Worm (Caenorhabditis elegans) whole organism, L3 larva: ENCODE measurements around the gene C01G10.18.
A peak's percentile ranks its signal among the peaks of the same experiment; 100 is the strongest.

ENCODE experiments used
- aly-2 ChIP-seq: fragments of 150-350 bp; optimal IDR thresholded peaks from 2 replicates; lab custom pipeline; 2014; ENCODE audit warnings: missing biosample characterization, missing genetic modification characterization
- ama-1 ChIP-seq: fragments of 150-350 bp; optimal IDR thresholded peaks from 2 replicates; lab custom pipeline; 2018
- ceh-16 ChIP-seq: sonication (generic microtip); optimal IDR thresholded peaks from 2 replicates; lab custom pipeline; 2017; ENCODE audit warnings: missing biosample characterization, missing genetic modification characterization
- ceh-28 ChIP-seq: fragments of 150-350 bp; optimal IDR thresholded peaks from 2 replicates; lab custom pipeline; 2014; ENCODE audit warnings: missing biosample characterization, missing genetic modification reagents, missing genetic modification characterization
- ceh-82 ChIP-seq: fragments of 150-350 bp; optimal IDR thresholded peaks from 2 replicates; lab custom pipeline; 2014; ENCODE audit warnings: missing biosample characterization, missing genetic modification characterization
- ceh-9 ChIP-seq: sonication (generic microtip); optimal IDR thresholded peaks from 2 replicates; lab custom pipeline; 2018; ENCODE audit warnings: missing biosample characterization, missing genetic modification characterization
- daf-12 ChIP-seq: fragments of 150-350 bp; optimal IDR thresholded peaks from 2 replicates; lab custom pipeline; 2014; ENCODE audit warnings: missing biosample characterization, missing genetic modification reagents, missing genetic modification characterization
- egl-27 ChIP-seq: sonication (generic microtip); optimal IDR thresholded peaks from 4 replicates; lab custom pipeline; 2017; ENCODE audit warnings: missing biosample characterization, missing genetic modification reagents, missing genetic modification characterization
- egl-5 ChIP-seq: fragments of 150-350 bp; optimal IDR thresholded peaks from 2 replicates; lab custom pipeline; 2017; ENCODE audit warnings: missing biosample characterization, missing genetic modification reagents, missing genetic modification characterization, inconsistent platforms
- elt-2 ChIP-seq: sonication (generic microtip); optimal IDR thresholded peaks from 2 replicates; lab custom pipeline; 2016; ENCODE audit warnings: missing genetic modification reagents, mild to moderate bottlenecking, missing genetic modification characterization, missing compliant biosample characterization
- elt-3 ChIP-seq, 3 experiments: fragments of 150-350 bp in 1 of 3; sonication (generic microtip) in 2 of 3; optimal IDR thresholded peaks; 2 replicates in 2 of 3; 4 replicates in 1 of 3; lab custom pipeline; 2014 to 2017; ENCODE audit warnings: missing biosample characterization in 3 of 3, missing genetic modification characterization in 3 of 3
- eor-1 ChIP-seq, 2 experiments: fragments of 150-350 bp; optimal IDR thresholded peaks; 2 replicates each; lab custom pipeline; 2014 to 2018; ENCODE audit warnings: missing biosample characterization in 2 of 2, missing genetic modification characterization in 2 of 2
- fkh-10 ChIP-seq: sonication (generic microtip); optimal IDR thresholded peaks from 2 replicates; lab custom pipeline; 2017; ENCODE audit warnings: missing biosample characterization, missing genetic modification reagents, missing genetic modification characterization
- fkh-2 ChIP-seq: fragments of 150-350 bp; optimal IDR thresholded peaks from 2 replicates; lab custom pipeline; 2014; ENCODE audit warnings: missing biosample characterization, missing genetic modification reagents, missing genetic modification characterization
- fos-1 ChIP-seq: fragments of 150-350 bp; optimal IDR thresholded peaks from 2 replicates; lab custom pipeline; 2014; ENCODE audit warnings: missing biosample characterization, missing genetic modification characterization
- hmg-11 ChIP-seq: sonication (generic microtip); optimal IDR thresholded peaks from 2 replicates; lab custom pipeline; 2016; ENCODE audit warnings: missing genetic modification characterization, missing compliant biosample characterization
- jun-1 ChIP-seq: fragments of 150-350 bp; optimal IDR thresholded peaks from 2 replicates; lab custom pipeline; 2014; ENCODE audit warnings: missing biosample characterization, missing genetic modification reagents, missing genetic modification characterization
- lin-15B ChIP-seq: fragments of 150-350 bp; optimal IDR thresholded peaks from 2 replicates; lab custom pipeline; 2014; ENCODE audit warnings: missing biosample characterization, missing genetic modification characterization
- lsy-12 ChIP-seq: sonication (generic microtip); optimal IDR thresholded peaks from 2 replicates; lab custom pipeline; 2016; ENCODE audit warnings: mild to moderate bottlenecking, missing genetic modification characterization, missing compliant biosample characterization
- mdl-1 ChIP-seq: fragments of 150-350 bp; optimal IDR thresholded peaks from 2 replicates; lab custom pipeline; 2014; ENCODE audit warnings: missing biosample characterization, missing genetic modification characterization
- mml-1 ChIP-seq: fragments of 150-350 bp; sonication (generic microtip); optimal IDR thresholded peaks from 3 replicates; lab custom pipeline; 2014; ENCODE audit warnings: missing biosample characterization, missing genetic modification characterization
- nfya-1 ChIP-seq: sonication (generic microtip); optimal IDR thresholded peaks from 2 replicates; lab custom pipeline; 2017; ENCODE audit warnings: missing genetic modification characterization, mild to moderate bottlenecking, missing compliant biosample characterization, antibody characterized with exemption, moderate library complexity; ENCODE audit not compliant: insufficient read depth
- nhr-12 ChIP-seq: fragments of 150-350 bp; optimal IDR thresholded peaks from 2 replicates; lab custom pipeline; 2014; ENCODE audit warnings: missing biosample characterization, missing genetic modification characterization
- nhr-23 ChIP-seq: fragments of 150-350 bp; optimal IDR thresholded peaks from 2 replicates; lab custom pipeline; 2014; ENCODE audit warnings: missing biosample characterization, missing genetic modification reagents, missing genetic modification characterization
- nhr-237 ChIP-seq: fragments of 150-350 bp; optimal IDR thresholded peaks from 2 replicates; lab custom pipeline; 2014; ENCODE audit warnings: missing biosample characterization, missing genetic modification characterization
- nhr-25 ChIP-seq: sonication (generic microtip); optimal IDR thresholded peaks from 2 replicates; lab custom pipeline; 2017; ENCODE audit warnings: missing biosample characterization, missing genetic modification characterization
- nhr-28 ChIP-seq: fragments of 150-350 bp; optimal IDR thresholded peaks from 2 replicates; lab custom pipeline; 2014; ENCODE audit warnings: missing biosample characterization, missing genetic modification characterization
- nhr-43 ChIP-seq: sonication (generic microtip); optimal IDR thresholded peaks from 2 replicates; lab custom pipeline; 2016; ENCODE audit warnings: mild to moderate bottlenecking, missing genetic modification characterization, missing compliant biosample characterization; ENCODE audit not compliant: poor library complexity, severe bottlenecking
- nhr-76 ChIP-seq: fragments of 150-350 bp; sonication (generic microtip); optimal IDR thresholded peaks from 5 replicates; lab custom pipeline; 2014; ENCODE audit warnings: missing biosample characterization, missing genetic modification characterization
- pha-4 ChIP-seq: fragments of 150-350 bp; optimal IDR thresholded peaks from 2 replicates; lab custom pipeline; 2014; ENCODE audit warnings: missing biosample characterization, missing genetic modification reagents, missing genetic modification characterization
- pqm-1 ChIP-seq: fragments of 150-350 bp; optimal IDR thresholded peaks from 2 replicates; lab custom pipeline; 2017; ENCODE audit warnings: missing biosample characterization, missing genetic modification characterization, inconsistent platforms
- sea-2 ChIP-seq: fragments of 150-350 bp; sonication (generic microtip); optimal IDR thresholded peaks from 4 replicates; lab custom pipeline; 2014; ENCODE audit warnings: missing biosample characterization, missing genetic modification reagents, missing genetic modification characterization
- skn-1 ChIP-seq: fragments of 150-350 bp; optimal IDR thresholded peaks from 2 replicates; lab custom pipeline; 2014; ENCODE audit warnings: missing biosample characterization, missing genetic modification characterization
- snpc-4 ChIP-seq: fragments of 150-350 bp; optimal IDR thresholded peaks from 2 replicates; lab custom pipeline; 2014; ENCODE audit warnings: missing biosample characterization, missing genetic modification characterization
- unc-39 ChIP-seq: sonication (generic microtip); optimal IDR thresholded peaks from 4 replicates; lab custom pipeline; 2017; ENCODE audit warnings: missing biosample characterization, missing genetic modification characterization
- unc-62 ChIP-seq: fragments of 150-350 bp; sonication (generic microtip); optimal IDR thresholded peaks from 4 replicates; lab custom pipeline; 2014; ENCODE audit warnings: missing biosample characterization, missing genetic modification reagents, missing genetic modification characterization
- zag-1 ChIP-seq: fragments of 150-350 bp; optimal IDR thresholded peaks from 2 replicates; lab custom pipeline; 2014; ENCODE audit warnings: missing biosample characterization, missing genetic modification characterization
- ztf-11 ChIP-seq: fragments of 150-350 bp; optimal IDR thresholded peaks from 2 replicates; lab custom pipeline; 2014; ENCODE audit warnings: missing biosample characterization, missing genetic modification characterization
- ztf-4 ChIP-seq: fragments of 150-350 bp; optimal IDR thresholded peaks from 2 replicates; lab custom pipeline; 2014; ENCODE audit warnings: missing biosample characterization, missing genetic modification characterization

Gene C01G10.18

ce11 chrV:15063987-15064386 lies 24.5 kb downstream of the C01G10.18 start, which contains the start of gene rap-2:
Gene rap-2, minus strand, starts transcription at chrV:15064087.
- TF ChIP-seq mdl-1 (tag; lab: Kevin White, UChicago) (no peak), jun-1 (no peak), skn-1 (no peak), unc-39 (no peak), mml-1 (tag; lab: Kevin White, UChicago) (no peak), ceh-16 (tag; lab: Kevin White, UChicago) (no peak), ceh-9 (tag; lab: Kevin White, UChicago) (no peak), ztf-4 (tag; lab: Kevin White, UChicago) (no peak), egl-27 (tag; lab: Kevin White, UChicago) (no peak), zag-1 (no peak)

ce11 chrV:15060595-15060994 lies 27.9 kb downstream of the C01G10.18 start:
- TF ChIP-seq fkh-2: no peak
- no peak for TF ChIP-seq pqm-1 (tag; lab: Kevin White, UChicago)
- TF ChIP-seq elt-3 (tag; optimal IDR thresholded peaks at IDR 0.05; lab: Kevin White, UChicago): no peak
- no peak for TF ChIP-seq pha-4 (tag; lab: Kevin White, UChicago)
- TF ChIP-seq ceh-82 (tag; lab: Kevin White, UChicago): no peak
- TF ChIP-seq elt-2: no peak
- TF ChIP-seq ceh-16 (tag; lab: Kevin White, UChicago): no peak
- TF ChIP-seq nhr-237 (tag; lab: Kevin White, UChicago): no peak
- TF ChIP-seq nhr-43: no peak
- TF ChIP-seq daf-12 (tag; lab: Kevin White, UChicago): no peak
- no peak for TF ChIP-seq egl-5 (tag; lab: Kevin White, UChicago)
- no peak for TF ChIP-seq nhr-25 (tag; lab: Kevin White, UChicago)
- no peak for TF ChIP-seq fos-1 (tag; lab: Kevin White, UChicago)
- no peak for TF ChIP-seq nhr-23 (tag; lab: Kevin White, UChicago)

DNA sequence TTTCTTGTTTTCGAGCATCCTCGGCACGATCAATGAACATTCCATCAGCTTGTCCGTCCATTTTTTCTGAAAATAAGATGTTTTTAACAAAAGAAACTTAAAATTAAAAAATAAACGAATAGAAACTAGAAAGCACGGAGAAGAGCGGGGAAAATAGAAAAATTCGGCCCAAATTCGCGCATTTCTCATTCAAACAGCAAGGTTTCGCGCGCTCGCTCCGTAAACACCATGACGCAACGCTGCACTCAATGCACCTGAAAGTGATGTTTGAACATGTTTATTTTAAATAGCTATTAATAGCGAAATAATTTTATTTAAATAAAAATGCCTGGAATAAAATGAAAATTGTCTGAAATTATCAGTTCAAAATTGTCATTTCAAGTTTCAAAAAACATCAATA lies 29.0 kb downstream of the C01G10.18 start, which contains the start of the genes mcm-3 and C25D7.15:
mcm-3 (minus strand) TSS at position 66 of the 400 bp plus-strand sequence.
C25D7.15 (plus strand) TSS at position 275 of the 400 bp plus-strand sequence.
- no peak for TF ChIP-seq nfya-1 (tag; lab: Kevin White, UChicago)
- peak; percentile 66 for TF ChIP-seq pha-4 (tag; lab: Kevin White, UChicago)
- TF ChIP-seq fkh-10: no peak
- TF ChIP-seq nhr-25 (tag; lab: Kevin White, UChicago): peak; percentile 28
- TF ChIP-seq elt-2: peak; percentile 3
- TF ChIP-seq nhr-23 (tag; lab: Kevin White, UChicago): peak; percentile 41
- no peak for TF ChIP-seq ceh-28 (tag; lab: Kevin White, UChicago)
- no peak for TF ChIP-seq ztf-11 (tag; lab: Kevin White, UChicago)
- TF ChIP-seq lin-15B (tag; lab: Kevin White, UChicago): peak; percentile 28
- no peak for TF ChIP-seq mdl-1 (tag; lab: Kevin White, UChicago)
- TF ChIP-seq jun-1: no peak
- TF ChIP-seq zag-1: no peak
- no peak for TF ChIP-seq mml-1 (tag; lab: Kevin White, UChicago)

DNA sequence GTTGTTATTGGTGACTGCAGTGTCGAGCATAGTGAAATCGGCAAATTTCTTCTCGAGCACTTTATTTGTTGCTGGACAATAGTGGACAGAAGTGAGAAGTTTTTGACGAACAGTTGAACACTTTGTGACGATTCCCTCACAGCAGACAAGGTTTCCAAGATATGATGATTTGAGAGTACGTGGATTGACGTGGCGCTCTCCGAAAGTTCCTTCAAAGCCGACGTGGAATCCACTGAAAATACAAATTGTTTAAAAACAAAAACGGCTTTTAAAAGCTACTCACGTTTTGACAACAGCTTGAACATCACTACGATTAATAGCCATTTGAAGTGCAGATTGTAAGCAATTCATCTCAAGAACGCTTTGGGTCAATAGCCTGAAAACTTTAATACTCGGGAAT lies 29.5 kb downstream of the C01G10.18 start:
- TF ChIP-seq fos-1 (tag; lab: Kevin White, UChicago) (no peak), fkh-2 (no peak), unc-62 (GFP tag; lab: Kevin White, UChicago) (no peak), ztf-4 (tag; lab: Kevin White, UChicago) (no peak), aly-2 (tag; lab: Kevin White, UChicago) (no peak), ceh-16 (tag; lab: Kevin White, UChicago) (no peak), skn-1 (no peak), daf-12 (tag; lab: Kevin White, UChicago) (no peak), nhr-43 (no peak)

- no peak for TF ChIP-seq unc-39
- TF ChIP-seq nhr-12 (tag; lab: Kevin White, UChicago): no peak
- TF ChIP-seq mdl-1 (tag; lab: Kevin White, UChicago): no peak
- no peak for TF ChIP-seq sea-2
- no peak for TF ChIP-seq eor-1 (tag; optimal IDR thresholded peaks at IDR 0.05; lab: Kevin White, UChicago)
- no peak for TF ChIP-seq snpc-4 (tag; lab: Kevin White, UChicago)
- TF ChIP-seq nhr-28 (tag; lab: Kevin White, UChicago): no peak
- no peak for TF ChIP-seq ztf-11 (tag; lab: Kevin White, UChicago)
- no peak for TF ChIP-seq pqm-1 (tag; lab: Kevin White, UChicago)
- no peak for TF ChIP-seq nhr-76 (tag; lab: Kevin White, UChicago)
- no peak for TF ChIP-seq fkh-2
- no peak for TF ChIP-seq ztf-4 (tag; lab: Kevin White, UChicago)
- no peak for TF ChIP-seq lsy-12 (tag; lab: Kevin White, UChicago)
- no peak for TF ChIP-seq ama-1 (lab: Kevin White, UChicago)
- no peak for TF ChIP-seq ceh-16 (tag; lab: Kevin White, UChicago)
- TF ChIP-seq hmg-11 (tag; lab: Kevin White, UChicago): no peak
Measured at ce11 chrV:15058423-15058822, 30.1 kb downstream of the C01G10.18 start.
